Worm (Caenorhabditis elegans): ENCODE data around the gene dkc-1.

- TF ChIP-seq ref-1 (GFP tag; conservative IDR thresholded peaks at IDR 0.05) (no peak), ztf-23 (GFP tag; IDR thresholded peaks at IDR 0.05) (no peak), flt-1 (GFP tag; IDR thresholded peaks at IDR 0.05) (no peak)
These were observed 43.0 kb downstream of the dkc-1 start for ce11 chrIII:10791233-10791632.
